Worm (Caenorhabditis elegans): ENCODE data around the gene srg-28.
A peak's percentile ranks its signal among the peaks of the same experiment; 100 is the strongest.

Gene srg-28

ce11 chrV:5329677-5330266 lies 4.9 kb upstream of the srg-28 start (continued):
- TF ChIP-seq spr-3 (GFP tag; optimal IDR thresholded peaks at IDR 0.05) (peak; percentile 41), unc-130 (GFP tag; optimal IDR thresholded peaks at IDR 0.05) (no peak), F26F4.8 (GFP tag; conservative IDR thresholded peaks at IDR 0.05) (no peak), lim-7 (GFP tag; IDR thresholded peaks at IDR 0.05) (peak; percentile 59; the same call in 1 of the 2 replicates), tag-97 (GFP tag; IDR thresholded peaks at IDR 0.05) (no peak), set-16 (GFP tag; IDR thresholded peaks at IDR 0.05) (no peak), gei-8 (GFP tag; optimal IDR thresholded peaks at IDR 0.05) (peak; percentile 28), zfp-2 (tag; optimal IDR thresholded peaks at IDR 0.05) (no peak), jun-1 (tag; optimal IDR thresholded peaks at IDR 0.05) (no peak), nhr-25 (tag; optimal IDR thresholded peaks at IDR 0.05; ENCODE audit: borderline replicate concordance, insufficient read depth) (no peak), mdt-29 (GFP tag; IDR thresholded peaks at IDR 0.05) (no peak), ces-1 (GFP tag; optimal IDR thresholded peaks at IDR 0.05) (no peak), F10B5.3 (tag; optimal IDR thresholded peaks at IDR 0.05) (no peak), D1046.2 (GFP tag; IDR thresholded peaks at IDR 0.05) (0 out of 2 replicates have a peak, but pooled peaks have one; percentile 47), ztf-11 (tag; optimal IDR thresholded peaks at IDR 0.05) (no peak), snpc-4 (tag; optimal IDR thresholded peaks at IDR 0.05) (no peak), hlh-30 (tag; optimal IDR thresholded peaks at IDR 0.05; ENCODE audit: insufficient read depth) (no peak), unc-62 (GFP tag; optimal IDR thresholded peaks at IDR 0.05 in 1 of 2) (peak in 1 of 2 experiments; percentile 41), unc-62 (tag; optimal IDR thresholded peaks at IDR 0.05) (no peak), ceh-28 (tag; optimal IDR thresholded peaks at IDR 0.05) (no peak), ceh-82 (tag; optimal IDR thresholded peaks at IDR 0.05) (no peak), mxl-3 (GFP tag; optimal IDR thresholded peaks at IDR 0.05) (peak; percentile 4), ctbp-1 (GFP tag; IDR thresholded peaks at IDR 0.05) (no peak), duxl-1 (tag; optimal IDR thresholded peaks at IDR 0.05; ENCODE audit: poor library complexity) (peak; percentile 29), lin-29 (GFP tag; IDR thresholded peaks at IDR 0.05) (no peak), rbr-2 (tag; optimal IDR thresholded peaks at IDR 0.05) (peak; percentile 29), daf-16 (GFP tag; optimal IDR thresholded peaks at IDR 0.05) (peak; percentile 58 to 81), daf-16 (tag; optimal IDR thresholded peaks at IDR 0.05) (peak; percentile 79), ceh-32 (tag; optimal IDR thresholded peaks at IDR 0.05; ENCODE audit: poor library complexity) (no peak), F49E8.2 (tag; optimal IDR thresholded peaks at IDR 0.05; ENCODE audit: borderline replicate concordance) (no peak), lin-15B (tag; optimal IDR thresholded peaks at IDR 0.05) (no peak), mdl-1 (tag; optimal IDR thresholded peaks at IDR 0.05) (peak in 1 of 2 experiments; percentile 29), daf-8 (GFP tag; IDR thresholded peaks at IDR 0.05) (no peak), aha-1 (tag) (peak; percentile 27), ceh-20 (GFP tag; IDR thresholded peaks at IDR 0.05) (0 out of 2 replicates have a peak, but pooled peaks have one; percentile 21), zag-1 (tag; optimal IDR thresholded peaks at IDR 0.05) (no peak), egl-43 (GFP tag; IDR thresholded peaks at IDR 0.05) (peak; percentile 58; the same call in 1 of the 2 replicates), hlh-11 (tag; optimal IDR thresholded peaks at IDR 0.05) (peak; percentile 85), aly-2 (tag; optimal IDR thresholded peaks at IDR 0.05) (no peak), lin-13 (GFP tag; optimal IDR thresholded peaks at IDR 0.05) (peak; percentile 28), dve-1 (tag; optimal IDR thresholded peaks at IDR 0.05; ENCODE audit: insufficient read depth) (peak; percentile 55), dpl-1 (GFP tag; optimal IDR thresholded peaks at IDR 0.05) (no peak), skn-1 (tag; optimal IDR thresholded peaks at IDR 0.05) (no peak), sdz-12 (GFP tag; optimal IDR thresholded peaks at IDR 0.05) (no peak), tra-1 (GFP tag; IDR thresholded peaks at IDR 0.05) (0 out of 2 replicates have a peak, but pooled peaks have one; percentile 25), ceh-62 (tag; optimal IDR thresholded peaks at IDR 0.05) (no peak), zfp-3 (GFP tag; conservative IDR thresholded peaks at IDR 0.05) (no peak), daf-12 (tag; optimal IDR thresholded peaks at IDR 0.05) (no peak), nhr-6 (tag; optimal IDR thresholded peaks at IDR 0.05) (no peak), nhr-76 (tag; optimal IDR thresholded peaks at IDR 0.05) (no peak), fkh-10 (GFP tag; optimal IDR thresholded peaks at IDR 0.05) (no peak)

Data from whole organism, L4 larva.